Worm (Caenorhabditis elegans) whole organism, dauer: ENCODE data around the gene T04B2.3.

ENCODE experiments used
- unc-62 ChIP-seq: sonication (generic microtip); optimal IDR thresholded peaks from 2 replicates; lab custom pipeline; 2017; ENCODE audit warnings: missing biosample characterization, missing genetic modification reagents, missing genetic modification characterization

T04B2.3 gene

DNA sequence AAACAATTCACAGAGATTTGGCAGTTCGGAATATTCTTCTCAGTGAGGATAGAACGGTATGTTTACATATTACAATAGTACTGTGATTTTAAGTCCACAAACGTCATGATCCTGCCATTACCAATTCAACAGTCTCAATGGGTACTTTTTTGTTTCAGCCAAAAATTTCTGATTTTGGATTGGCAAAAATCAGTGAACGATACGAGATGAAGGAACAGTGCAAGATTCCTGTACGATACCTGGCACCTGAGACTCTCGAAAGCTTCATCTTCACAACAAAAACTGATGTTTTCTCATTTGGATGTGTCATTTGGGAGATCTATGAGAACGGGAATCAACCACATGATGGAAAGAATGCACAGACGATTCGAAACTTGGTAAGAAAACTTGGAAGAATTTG is 30.8 kb downstream of the T04B2.3 start:
- TF ChIP-seq unc-62 (GFP tag; lab: Kevin White, UChicago), result no peak

DNA sequence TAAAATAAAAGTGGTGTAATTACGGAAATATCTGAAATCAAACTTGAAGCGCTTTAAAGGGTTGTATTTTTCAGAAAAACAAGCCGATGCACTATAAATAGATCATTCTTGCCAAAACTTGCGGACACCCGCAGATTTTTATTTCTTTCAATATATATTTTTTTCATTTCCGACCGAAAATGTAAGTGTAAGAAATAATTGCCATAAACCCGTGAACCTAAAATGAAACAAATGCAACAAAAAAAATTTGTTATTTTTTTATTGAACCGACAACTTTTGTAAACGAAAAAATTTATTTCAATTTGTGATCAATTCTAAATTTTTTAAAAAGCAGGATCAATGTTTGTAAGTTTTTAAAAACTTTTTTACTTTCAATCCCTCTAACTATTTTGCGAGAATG is 33.6 kb downstream of the T04B2.3 start, which contains the start of gene W01B6.6:
Gene W01B6.6, plus strand, starts transcription at position 301 of the 400 bp plus-strand sequence.
- TF ChIP-seq unc-62 (GFP tag; lab: Kevin White, UChicago), result no peak

DNA sequence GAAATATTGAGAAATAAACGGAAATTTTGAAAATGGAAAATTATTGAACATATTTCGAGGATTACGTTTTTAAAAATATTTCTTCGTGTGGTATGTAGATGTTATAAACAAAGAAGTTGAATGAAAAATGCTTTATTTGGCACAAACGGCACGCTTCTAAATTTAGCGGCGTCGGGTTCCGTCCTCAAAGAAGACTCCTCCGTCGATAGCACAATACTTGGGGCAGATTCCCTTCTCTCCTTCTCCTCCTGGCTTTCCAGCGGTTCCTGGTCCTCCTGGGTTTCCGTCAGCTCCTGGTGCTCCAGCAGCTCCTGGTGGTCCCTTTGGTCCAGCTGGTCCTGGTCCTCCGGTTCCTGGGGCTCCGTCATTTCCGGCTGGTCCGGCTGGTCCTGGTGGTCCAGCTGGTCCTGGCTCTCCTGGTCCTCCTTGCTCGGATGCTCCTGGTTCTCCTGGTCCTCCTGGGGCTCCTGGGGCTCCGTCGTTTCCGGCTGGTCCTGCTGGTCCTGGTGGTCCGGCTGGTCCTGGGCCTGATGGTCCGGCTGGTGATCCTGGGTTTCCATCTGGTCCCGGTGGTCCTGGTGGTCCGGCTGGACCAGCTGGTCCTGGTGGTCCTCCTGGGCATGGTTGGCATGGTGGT is 37.2 kb downstream of the T04B2.3 start, which contains the start of gene W01B6.8:
Gene W01B6.8, minus strand, starts transcription at position 51 of the 637 bp plus-strand sequence.
- no peak for TF ChIP-seq unc-62 (GFP tag; lab: Kevin White, UChicago)

DNA sequence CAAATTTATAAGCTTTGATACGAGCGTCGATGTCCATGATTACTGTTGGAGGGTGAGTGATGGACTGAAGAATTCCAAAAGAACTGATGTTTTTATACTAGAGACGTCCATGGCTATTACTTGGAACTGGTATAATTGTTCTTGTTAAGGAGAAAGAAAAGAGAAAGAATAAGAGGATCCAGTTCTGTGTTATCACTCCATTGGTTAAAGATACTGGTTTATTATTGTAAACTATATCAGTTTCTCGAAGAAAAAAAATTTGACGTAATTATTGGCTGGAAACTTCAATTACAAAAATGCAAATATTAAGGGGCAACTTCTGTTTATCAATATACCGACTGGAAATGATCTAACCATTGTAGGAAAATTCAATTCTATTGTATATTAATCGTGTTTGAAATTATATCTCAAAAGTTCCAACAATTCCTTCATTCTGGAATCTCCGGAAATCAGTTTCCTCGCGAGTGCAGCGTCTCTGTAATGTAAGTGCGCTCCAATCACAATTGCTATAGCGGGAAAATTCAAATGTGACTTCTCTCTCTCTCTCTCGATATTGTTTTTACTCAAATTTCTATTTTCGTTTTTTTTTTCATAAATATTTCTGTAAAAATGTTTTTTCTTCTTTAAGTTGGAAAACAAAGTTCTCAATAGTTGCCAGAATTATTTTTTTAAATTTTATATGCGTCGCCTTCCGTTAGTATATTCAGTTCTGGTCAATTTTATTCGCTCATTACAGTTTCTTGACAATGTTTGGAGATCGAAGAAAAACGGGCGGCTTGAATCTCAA is 38.4 kb downstream of the T04B2.3 start, which contains the start of the genes col-2 and ndc-80:
Gene col-2, minus strand, starts transcription at position 51 of the 787 bp plus-strand sequence.
Gene ndc-80, plus strand, starts transcription at position 737 of the 787 bp plus-strand sequence.
- TF ChIP-seq unc-62 (GFP tag; lab: Kevin White, UChicago), result no peak

DNA sequence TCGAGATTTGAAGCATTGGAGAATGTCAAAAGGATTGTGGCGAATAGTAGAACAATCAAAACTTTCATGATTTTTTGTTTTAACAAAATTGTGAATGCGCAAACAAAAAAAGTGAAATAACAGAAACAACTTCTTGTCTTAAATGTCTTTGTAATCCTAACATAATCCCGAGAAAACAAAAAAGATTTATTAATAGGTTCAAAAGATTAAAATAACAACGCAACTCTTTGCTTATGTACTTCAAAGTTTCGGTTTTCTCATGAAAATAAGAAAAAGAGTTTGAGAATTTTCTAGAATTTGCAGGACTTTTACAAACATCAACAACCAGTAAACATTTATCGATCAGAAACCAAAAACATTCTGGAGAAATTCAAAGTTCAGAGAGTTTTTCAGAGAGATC is 42.6 kb downstream of the T04B2.3 start, which contains the start of gene ttr-39:
Gene ttr-39, minus strand, starts transcription at position 101 of the 400 bp plus-strand sequence.
- TF ChIP-seq unc-62 (GFP tag; lab: Kevin White, UChicago), result no peak

DNA sequence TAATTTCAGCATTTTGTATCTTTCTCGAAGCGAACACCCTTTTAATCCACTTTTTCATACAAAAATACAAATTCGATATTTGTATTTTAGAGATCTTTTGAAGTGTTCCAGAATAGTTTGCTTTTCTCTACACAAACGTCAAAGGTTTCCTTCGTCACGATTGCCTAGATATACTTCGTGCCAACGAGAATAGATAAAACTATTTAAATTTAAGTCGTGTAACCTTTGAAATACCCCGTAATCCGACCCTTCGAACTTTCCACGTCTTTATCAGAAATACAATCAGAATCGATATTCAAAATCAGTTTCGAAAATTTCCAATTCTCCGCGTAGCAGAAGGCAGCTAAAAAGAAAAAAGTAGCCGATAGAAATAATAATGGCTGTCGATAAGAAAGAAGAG is 43.1 kb downstream of the T04B2.3 start, which contains the start of gene ttbk-5:
Gene ttbk-5, plus strand, starts transcription at position 301 of the 400 bp plus-strand sequence.
- no peak for TF ChIP-seq unc-62 (GFP tag; lab: Kevin White, UChicago)

DNA sequence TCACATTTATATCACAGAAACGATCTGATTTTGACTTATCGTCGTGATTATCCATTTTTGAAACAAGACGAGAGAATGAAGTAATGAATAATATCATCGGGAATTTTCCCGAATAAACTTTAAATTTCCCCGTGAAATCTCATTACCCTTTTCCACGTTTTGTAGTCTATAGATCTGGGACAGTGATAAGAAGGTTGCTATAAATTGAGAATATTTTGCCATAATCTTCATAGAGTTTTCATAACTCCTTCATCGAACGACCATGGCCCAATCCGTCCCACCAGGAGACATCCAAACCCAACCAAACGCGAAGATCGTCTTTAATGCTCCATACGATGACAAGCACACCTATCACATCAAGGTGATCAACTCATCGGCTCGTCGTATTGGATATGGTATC is 48.0 kb downstream of the T04B2.3 start, which contains the start of the genes C04G2.5 and msp-36:
Gene C04G2.5, minus strand, starts transcription at position 101 of the 400 bp plus-strand sequence.
Gene msp-36, plus strand, starts transcription at position 263 of the 400 bp plus-strand sequence.
- no peak for TF ChIP-seq unc-62 (GFP tag; lab: Kevin White, UChicago)

DNA sequence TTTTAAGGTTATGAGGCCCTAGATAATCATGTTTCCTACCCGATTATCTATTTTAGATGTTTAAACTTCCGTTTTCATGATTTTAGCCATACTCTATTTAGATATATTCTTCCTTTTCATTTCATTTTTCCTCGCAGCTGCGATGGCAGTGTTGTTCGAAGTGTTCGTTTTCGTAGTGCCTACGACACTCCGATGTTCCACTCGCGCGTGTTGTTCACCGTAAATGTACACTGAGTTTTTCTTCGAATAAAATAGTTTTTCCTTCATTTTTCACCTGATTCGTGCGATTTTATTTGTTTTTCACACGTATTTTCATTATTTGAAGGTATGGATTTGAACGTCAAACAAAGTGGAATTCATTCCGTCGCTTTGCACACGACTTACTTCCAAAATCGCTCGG is 49.7 kb downstream of the T04B2.3 start, which contains the start of gene dis-3:
Gene dis-3, plus strand, starts transcription at position 322 of the 400 bp plus-strand sequence.
- no peak for TF ChIP-seq unc-62 (GFP tag; lab: Kevin White, UChicago)
